Worm (Caenorhabditis elegans): ENCODE data around the gene W08G11.1.

Gene W08G11.1

ce11 chrV:16346406-16347108 lies at the start of gene W08G11.1, which contains the start of gene W08G11.5:
Gene W08G11.1 (plus strand): TSS chrV:16347058.
Gene W08G11.5 (minus strand): TSS chrV:16346506.
- TF ChIP-seq fax-1 (tag; optimal IDR thresholded peaks at IDR 0.05) (no peak), C38D4.7 (GFP tag; optimal IDR thresholded peaks at IDR 0.05) (no peak), sox-2 (GFP tag; IDR thresholded peaks at IDR 0.05) (no peak), hlh-15 (tag; optimal IDR thresholded peaks at IDR 0.05) (no peak), mec-3 (tag; optimal IDR thresholded peaks at IDR 0.05; ENCODE audit: borderline replicate concordance) (no peak), nhr-11 (tag; optimal IDR thresholded peaks at IDR 0.05) (no peak), ama-1 (optimal IDR thresholded peaks at IDR 0.05) (no peak), T23F11.4 (GFP tag; optimal IDR thresholded peaks at IDR 0.05) (no peak), ets-4 (tag; optimal IDR thresholded peaks at IDR 0.05) (no peak), ceh-48 (tag; optimal IDR thresholded peaks at IDR 0.05) (no peak), fkh-6 (tag; optimal IDR thresholded peaks at IDR 0.05) (no peak), nhr-232 (tag; optimal IDR thresholded peaks at IDR 0.05) (no peak), che-1 (tag; optimal IDR thresholded peaks at IDR 0.05) (no peak), ceh-22 (tag; optimal IDR thresholded peaks at IDR 0.05) (no peak), hlh-30 (tag; optimal IDR thresholded peaks at IDR 0.05; ENCODE audit: insufficient read depth) (no peak)

ce11 chrV:16297070-16297469 lies 49.8 kb upstream of the W08G11.1 start, which contains the start of gene srbc-83:
Gene srbc-83 (plus strand): TSS chrV:16297370.
- TF ChIP-seq ceh-48 (tag; optimal IDR thresholded peaks at IDR 0.05) = no peak
- no peak for TF ChIP-seq pros-1 (tag; optimal IDR thresholded peaks at IDR 0.05)
- TF ChIP-seq fkh-6 (tag; optimal IDR thresholded peaks at IDR 0.05) = no peak
- TF ChIP-seq hlh-6 (tag; optimal IDR thresholded peaks at IDR 0.05) = no peak
- no peak for TF ChIP-seq ztf-16 (tag; optimal IDR thresholded peaks at IDR 0.05)
- TF ChIP-seq pha-4 (tag; optimal IDR thresholded peaks at IDR 0.05) = no peak
- no peak for TF ChIP-seq che-1 (tag; optimal IDR thresholded peaks at IDR 0.05)
- TF ChIP-seq ceh-24 (tag; optimal IDR thresholded peaks at IDR 0.05) = no peak
- TF ChIP-seq nhr-11 (tag; optimal IDR thresholded peaks at IDR 0.05) = no peak
- no peak for TF ChIP-seq ahr-1 (tag; optimal IDR thresholded peaks at IDR 0.05)

ce11 chrV:16298669-16299068 lies 48.2 kb upstream of the W08G11.1 start, which contains the start of gene srbc-84:
Gene srbc-84 (plus strand): TSS chrV:16298969.
- TF ChIP-seq tbx-7 (tag; optimal IDR thresholded peaks at IDR 0.05) (no peak), rnt-1 (tag; optimal IDR thresholded peaks at IDR 0.05) (no peak), ceh-22 (tag; optimal IDR thresholded peaks at IDR 0.05) (no peak), nfya-1 (tag; optimal IDR thresholded peaks at IDR 0.05) (no peak), dmd-4 (tag; optimal IDR thresholded peaks at IDR 0.05; ENCODE audit: borderline replicate concordance) (no peak), ceh-2 (tag; optimal IDR thresholded peaks at IDR 0.05) (no peak), K02D7.2 (tag; optimal IDR thresholded peaks at IDR 0.05) (no peak), C38D4.7 (GFP tag; optimal IDR thresholded peaks at IDR 0.05) (no peak), ref-2 (tag; optimal IDR thresholded peaks at IDR 0.05) (no peak), ahr-1 (tag; optimal IDR thresholded peaks at IDR 0.05) (no peak)

ce11 chrV:16299834-16300233 lies 47.0 kb upstream of the W08G11.1 start:
- no peak for TF ChIP-seq tbx-2 (tag; optimal IDR thresholded peaks at IDR 0.05)
- TF ChIP-seq eyg-1 (tag; optimal IDR thresholded peaks at IDR 0.05) = no peak
- TF ChIP-seq pros-1 (tag; optimal IDR thresholded peaks at IDR 0.05) = no peak
- TF ChIP-seq ceh-31 (tag; optimal IDR thresholded peaks at IDR 0.05) = no peak
- no peak for TF ChIP-seq dve-1 (tag; optimal IDR thresholded peaks at IDR 0.05)
- TF ChIP-seq sox-4 (tag; optimal IDR thresholded peaks at IDR 0.05) = no peak
- TF ChIP-seq hlh-15 (tag; optimal IDR thresholded peaks at IDR 0.05) = no peak
- no peak for TF ChIP-seq unc-42 (tag; optimal IDR thresholded peaks at IDR 0.05)

- TF ChIP-seq nfya-1 (tag; optimal IDR thresholded peaks at IDR 0.05) = no peak
- no peak for TF ChIP-seq nhr-11 (tag; optimal IDR thresholded peaks at IDR 0.05)
- TF ChIP-seq ceh-9 (tag; optimal IDR thresholded peaks at IDR 0.05) = no peak
- no peak for TF ChIP-seq pha-4 (tag; optimal IDR thresholded peaks at IDR 0.05)
- no peak for TF ChIP-seq madf-2 (tag; optimal IDR thresholded peaks at IDR 0.05)
- TF ChIP-seq hlh-13 (GFP tag; optimal IDR thresholded peaks at IDR 0.05) = no peak
- no peak for TF ChIP-seq unc-55 (GFP tag; optimal IDR thresholded peaks at IDR 0.05)
These were observed 46.6 kb upstream of the W08G11.1 start, which contains the start of gene srbc-82 for ce11 chrV:16300276-16300675. Gene srbc-82 (plus strand): TSS chrV:16300576.

All from whole organism, late embryonic.